Fruit fly (Drosophila melanogaster) whole organism, wandering third instar larva: ENCODE measurements around the gene CG12951.

ENCODE experiments used
- Abd-B ChIP-seq: fragments of >200 bp; optimal IDR thresholded peaks from 2 replicates; lab custom pipeline; 2017; ENCODE audit warnings: missing biosample characterization, missing genetic modification characterization
- CG32264 ChIP-seq: fragments of 200-800 bp; sonication (Bioruptor generic); optimal IDR thresholded peaks from 2 replicates; lab custom pipeline; 2016; ENCODE audit warnings: missing biosample characterization, missing genetic modification characterization
- CG9705 ChIP-seq: fragments of 200-800 bp; sonication (Bioruptor generic); optimal IDR thresholded peaks from 2 replicates; lab custom pipeline; 2018; ENCODE audit warnings: missing biosample characterization, mild to moderate bottlenecking, missing genetic modification characterization
- CrebA ChIP-seq: fragments of 200-800 bp; sonication (Bioruptor generic); optimal IDR thresholded peaks from 2 replicates; lab custom pipeline; 2016; ENCODE audit warnings: missing biosample characterization, mild to moderate bottlenecking, missing genetic modification characterization, borderline replicate concordance
- Dfd ChIP-seq: fragments of >200 bp; optimal IDR thresholded peaks from 2 replicates; lab custom pipeline; 2017; ENCODE audit warnings: missing biosample characterization, missing genetic modification characterization
- Dif ChIP-seq: fragments of 200-275, 200-300 bp; sonication (Bioruptor generic); optimal IDR thresholded peaks from 2 replicates; lab custom pipeline; 2018; ENCODE audit warnings: missing biosample characterization, missing genetic modification characterization; ENCODE audit not compliant: partially characterized antibody
- GATAd ChIP-seq: sonication (Bioruptor generic); optimal IDR thresholded peaks from 2 replicates; lab custom pipeline; 2016; ENCODE audit warnings: missing biosample characterization, missing genetic modification characterization
- HLH106 ChIP-seq: fragments of 200-800 bp; optimal IDR thresholded peaks from 3 replicates; lab custom pipeline; 2019; ENCODE audit warnings: missing biosample characterization, mild to moderate bottlenecking, missing genetic modification characterization, moderate library complexity
- Hnf4 ChIP-seq: fragments of 200-800 bp; sonication (Bioruptor generic); optimal IDR thresholded peaks from 2 replicates; lab custom pipeline; 2016; ENCODE audit warnings: missing biosample characterization, mild to moderate bottlenecking, missing genetic modification characterization
- Hr78 ChIP-seq: fragments of >200 bp; optimal IDR thresholded peaks from 2 replicates; lab custom pipeline; 2017; ENCODE audit warnings: missing biosample characterization, missing genetic modification characterization
- Hr83 ChIP-seq: fragments of 200-300 bp; sonication (Bioruptor generic); optimal IDR thresholded peaks from 2 replicates; lab custom pipeline; 2016; ENCODE audit warnings: missing biosample characterization, mild to moderate bottlenecking, missing genetic modification characterization, moderate library complexity; ENCODE audit not compliant: poor library complexity, severe bottlenecking
- Jra ChIP-seq: sonication (Bioruptor generic); optimal IDR thresholded peaks from 2 replicates; lab custom pipeline; 2016; ENCODE audit warnings: missing biosample characterization, missing genetic modification characterization
- Mio ChIP-seq: sonication (Bioruptor generic); optimal IDR thresholded peaks from 2 replicates; lab custom pipeline; 2016; ENCODE audit warnings: missing biosample characterization, missing genetic modification characterization
- Myc ChIP-seq: fragments of >200 bp; optimal IDR thresholded peaks from 2 replicates; lab custom pipeline; 2017
- N ChIP-seq: fragments of >200 bp; optimal IDR thresholded peaks from 2 replicates; lab custom pipeline; 2018; ENCODE audit warnings: missing biosample characterization, missing external identifiers, missing genetic modification characterization
- OdsH ChIP-seq: fragments of 200-800 bp; sonication (Bioruptor generic); optimal IDR thresholded peaks from 2 replicates; lab custom pipeline; 2016; ENCODE audit warnings: missing biosample characterization, mild to moderate bottlenecking, missing genetic modification characterization
- Rel ChIP-seq, 2 experiments: fragments of 200-800 bp; sonication (Bioruptor generic) in 1 of 2; optimal IDR thresholded peaks; 2 replicates in 1 of 2; 3 replicates in 1 of 2; lab custom pipeline; 2016 to 2019; ENCODE audit warnings: mild to moderate bottlenecking in 2 of 2, missing biosample characterization in 2 of 2, missing genetic modification characterization in 2 of 2, moderate library complexity in 1 of 2
- Sp1 ChIP-seq: fragments of 200-800 bp; sonication (Bioruptor generic); optimal IDR thresholded peaks from 3 replicates; lab custom pipeline; 2019; ENCODE audit warnings: missing biosample characterization, mild to moderate bottlenecking, missing genetic modification characterization, moderate library complexity
- Vsx2 ChIP-seq: fragments of 200-300, 225-300 bp; sonication (Bioruptor generic); optimal IDR thresholded peaks from 2 replicates; lab custom pipeline; 2018; ENCODE audit warnings: missing biosample characterization, missing genetic modification characterization; ENCODE audit not compliant: partially characterized antibody
- br ChIP-seq: fragments of 200-800 bp; sonication (Bioruptor generic); optimal IDR thresholded peaks from 2 replicates; lab custom pipeline; 2016; ENCODE audit warnings: missing biosample characterization, missing genetic modification characterization
- brk ChIP-seq: fragments of 200-800 bp; sonication (Bioruptor generic); optimal IDR thresholded peaks from 2 replicates; lab custom pipeline; 2016; ENCODE audit warnings: missing biosample characterization, mild to moderate bottlenecking, missing genetic modification characterization
- dl ChIP-seq, 2 experiments: fragments of 175-275, 200-275 bp in 1 of 2; fragments of 200-275 bp in 1 of 2; sonication (Bioruptor generic); optimal IDR thresholded peaks; lab custom pipeline; 2018; ENCODE audit warnings: mild to moderate bottlenecking in 2 of 2, missing biosample characterization in 2 of 2, missing genetic modification characterization in 2 of 2, moderate library complexity in 2 of 2; ENCODE audit not compliant: partially characterized antibody in 2 of 2, insufficient read depth in 1 of 2
- dmrt93B ChIP-seq: fragments of 200-800 bp; sonication (Bioruptor generic); optimal IDR thresholded peaks from 2 replicates; lab custom pipeline; 2018; ENCODE audit warnings: missing biosample characterization, mild to moderate bottlenecking, missing genetic modification characterization
- dsf ChIP-seq: sonication (Bioruptor generic); optimal IDR thresholded peaks from 2 replicates; lab custom pipeline; 2016; ENCODE audit warnings: missing biosample characterization, missing genetic modification characterization, borderline replicate concordance
- ey ChIP-seq: fragments of 200-800 bp; sonication (Bioruptor generic); optimal IDR thresholded peaks from 2 replicates; lab custom pipeline; 2016; ENCODE audit warnings: missing biosample characterization, missing genetic modification characterization
- foxo ChIP-seq, 2 experiments: fragments of 200-800 bp; sonication (Bioruptor generic); optimal IDR thresholded peaks; 2 replicates in 1 of 2; 3 replicates in 1 of 2; lab custom pipeline; 2016 to 2017; ENCODE audit warnings: missing biosample characterization in 2 of 2, missing genetic modification characterization in 2 of 2
- fru ChIP-seq: fragments of 200-800 bp; sonication (Bioruptor generic); optimal IDR thresholded peaks from 3 replicates; lab custom pipeline; 2016; ENCODE audit warnings: missing biosample characterization, mild to moderate bottlenecking, missing genetic modification characterization
- h ChIP-seq: fragments of 200-800 bp; sonication (Bioruptor generic); optimal IDR thresholded peaks from 3 replicates; lab custom pipeline; 2016; ENCODE audit warnings: missing biosample characterization, mild to moderate bottlenecking, missing genetic modification characterization
- jim ChIP-seq: fragments of 175-275, 200-325 bp; sonication (Bioruptor generic); optimal IDR thresholded peaks from 2 replicates; lab custom pipeline; 2016; ENCODE audit warnings: missing biosample characterization, mild to moderate bottlenecking, missing genetic modification characterization
- lola ChIP-seq: fragments of >200 bp; optimal IDR thresholded peaks from 2 replicates; lab custom pipeline; 2017; ENCODE audit warnings: missing biosample characterization, missing genetic modification characterization
- pan ChIP-seq: fragments of >200 bp; optimal IDR thresholded peaks from 2 replicates; lab custom pipeline; 2017
- psq ChIP-seq: fragments of 200-800 bp; sonication (Bioruptor generic); optimal IDR thresholded peaks from 3 replicates; lab custom pipeline; 2017; ENCODE audit warnings: missing biosample characterization, mild to moderate bottlenecking, missing genetic modification characterization, moderate library complexity
- rgr ChIP-seq: fragments of 200-800 bp; sonication (Bioruptor generic); optimal IDR thresholded peaks from 3 replicates; lab custom pipeline; 2016; ENCODE audit warnings: missing biosample characterization, mild to moderate bottlenecking, missing genetic modification characterization
- sage ChIP-seq: fragments of 200-800 bp; sonication (Bioruptor generic); optimal IDR thresholded peaks from 2 replicates; lab custom pipeline; 2016; ENCODE audit warnings: missing biosample characterization, mild to moderate bottlenecking, missing genetic modification characterization
- sv ChIP-seq: fragments of 200-800 bp; sonication (Bioruptor generic); optimal IDR thresholded peaks from 3 replicates; lab custom pipeline; 2016; ENCODE audit warnings: missing biosample characterization, missing genetic modification characterization
- tai ChIP-seq: sonication (Bioruptor generic); optimal IDR thresholded peaks from 2 replicates; lab custom pipeline; 2016; ENCODE audit warnings: missing biosample characterization, missing genetic modification characterization
- usp ChIP-seq: fragments of >200 bp; optimal IDR thresholded peaks from 2 replicates; lab custom pipeline; 2017; ENCODE audit warnings: missing biosample characterization, missing genetic modification characterization
- woc ChIP-seq: sonication (Bioruptor generic); optimal IDR thresholded peaks from 2 replicates; lab custom pipeline; 2016; ENCODE audit warnings: missing biosample characterization, mild to moderate bottlenecking, missing genetic modification characterization

Gene CG12951

dm6 chr3R:9350561-9351379 is 20.6 kb upstream of the CG12951 start:
- TF ChIP-seq Rel (GFP tag; optimal IDR thresholded peaks at IDR 0.05; lab: Kevin White, UChicago), result peak; percentile 23
- no peak for TF ChIP-seq Rel (tag; optimal IDR thresholded peaks at IDR 0.05; lab: Kevin White, UChicago)
- peak; percentile 22 for TF ChIP-seq pan (lab: Kevin White, UChicago)
- peak; percentile 87 for TF ChIP-seq psq (GFP tag; lab: Kevin White, UChicago)
- TF ChIP-seq Vsx2 (GFP tag; lab: Kevin White, UChicago), result no peak
- TF ChIP-seq, all 38 proteins: peak for 3

DNA sequence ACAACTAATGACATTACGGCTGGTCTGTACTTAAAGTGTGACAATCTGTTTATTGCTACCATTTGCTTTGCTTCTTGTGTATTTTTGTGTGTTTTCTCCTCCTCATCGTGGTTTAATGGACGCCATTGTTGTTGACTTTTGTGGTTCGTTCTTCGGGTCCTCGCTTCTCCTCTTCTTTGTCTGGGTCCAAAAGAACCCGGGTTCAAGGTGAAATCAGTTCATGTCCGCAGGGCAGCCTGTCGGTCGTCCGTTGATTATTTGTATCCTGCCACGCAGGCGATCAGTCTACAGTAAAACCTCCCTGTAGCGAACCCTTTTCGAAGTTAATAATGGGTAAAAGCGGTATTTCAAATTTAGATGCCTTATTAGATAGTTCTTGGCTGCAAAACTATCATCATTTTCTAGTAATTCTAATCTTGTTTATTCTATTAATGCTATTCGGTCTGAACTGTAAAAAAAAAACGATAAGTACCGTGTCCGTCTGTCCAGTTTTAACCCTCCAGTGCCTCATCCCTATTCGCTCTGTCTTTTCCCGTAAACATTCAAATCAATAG is 19.2 kb upstream of the CG12951 start:
- no peak for TF ChIP-seq HLH106
- no peak for TF ChIP-seq brk (GFP tag; lab: Kevin White, UChicago)
- no peak for TF ChIP-seq Hr83 (GFP tag; lab: Kevin White, UChicago)
- no peak for TF ChIP-seq CrebA (GFP tag; lab: Kevin White, UChicago)
- TF ChIP-seq jim (GFP tag; lab: Kevin White, UChicago), result no peak
- no peak for TF ChIP-seq usp
- no peak for TF ChIP-seq Abd-B
- no peak for TF ChIP-seq sage
- TF ChIP-seq rgr (GFP tag; lab: Kevin White, UChicago), result peak; percentile 51
- TF ChIP-seq N (GFP tag; lab: Kevin White, UChicago), result no peak
- peak; percentile 33 for TF ChIP-seq dmrt93B (GFP tag; lab: Kevin White, UChicago)
- TF ChIP-seq Myc (lab: Kevin White, UChicago), result no peak
- TF ChIP-seq h (GFP tag; lab: Kevin White, UChicago), result peak; percentile 57
- TF ChIP-seq br (GFP tag; lab: Kevin White, UChicago), result peak; percentile 57
- no peak for TF ChIP-seq dsf (GFP tag; lab: Kevin White, UChicago)
- TF ChIP-seq Rel (GFP tag; optimal IDR thresholded peaks at IDR 0.05; lab: Kevin White, UChicago), result no peak
- TF ChIP-seq Rel (tag; optimal IDR thresholded peaks at IDR 0.05; lab: Kevin White, UChicago), result no peak
- TF ChIP-seq dl (GFP tag; optimal IDR thresholded peaks at IDR 0.05; lab: Kevin White, UChicago; ENCODE audit: insufficient read depth in 1 of 2, partially characterized antibody in 2 of 2), result no peak
- TF ChIP-seq foxo (GFP tag; optimal IDR thresholded peaks at IDR 0.05; lab: Kevin White, UChicago), result peak in 1 of 2 experiments; percentile 55
- no peak for TF ChIP-seq lola (GFP tag; lab: Kevin White, UChicago)
- no peak for TF ChIP-seq GATAd (GFP tag; lab: Kevin White, UChicago)
- no peak for TF ChIP-seq CG32264 (GFP tag; lab: Kevin White, UChicago)
- no peak for TF ChIP-seq pan (lab: Kevin White, UChicago)
- no peak for TF ChIP-seq Vsx2 (GFP tag; lab: Kevin White, UChicago)
- peak; percentile 42 for TF ChIP-seq ey (GFP tag; lab: Kevin White, UChicago)
- no peak for TF ChIP-seq Dfd
- peak; percentile 33 for TF ChIP-seq Hnf4 (GFP tag; lab: Kevin White, UChicago)
- TF ChIP-seq sv (GFP tag; lab: Kevin White, UChicago), result no peak
- TF ChIP-seq Hr78 (GFP tag; lab: Kevin White, UChicago), result no peak
- TF ChIP-seq woc (GFP tag; lab: Kevin White, UChicago), result peak; percentile 62
- no peak for TF ChIP-seq CG9705
- TF ChIP-seq Sp1, result peak; percentile 36
- no peak for TF ChIP-seq Dif
- TF ChIP-seq Jra, result no peak
- no peak for TF ChIP-seq Mio (GFP tag; lab: Kevin White, UChicago)
- no peak for TF ChIP-seq OdsH (GFP tag; lab: Kevin White, UChicago)
- no peak for TF ChIP-seq tai (GFP tag; lab: Kevin White, UChicago)
- peak; percentile 53 for TF ChIP-seq psq (GFP tag; lab: Kevin White, UChicago)
- peak; percentile 51 for TF ChIP-seq fru (GFP tag; lab: Kevin White, UChicago)
